Fruit fly (Drosophila melanogaster) whole organism, wandering third instar larva: ENCODE data around the gene Ir94e.

ENCODE experiments used
- Abd-B ChIP-seq: fragments of >200 bp; optimal IDR thresholded peaks from 2 replicates; lab custom pipeline; 2017; ENCODE audit warnings: missing biosample characterization, missing genetic modification characterization
- CG32264 ChIP-seq: fragments of 200-800 bp; sonication (Bioruptor generic); optimal IDR thresholded peaks from 2 replicates; lab custom pipeline; 2016; ENCODE audit warnings: missing biosample characterization, missing genetic modification characterization
- CG9705 ChIP-seq: fragments of 200-800 bp; sonication (Bioruptor generic); optimal IDR thresholded peaks from 2 replicates; lab custom pipeline; 2018; ENCODE audit warnings: missing biosample characterization, mild to moderate bottlenecking, missing genetic modification characterization
- CrebA ChIP-seq: fragments of 200-800 bp; sonication (Bioruptor generic); optimal IDR thresholded peaks from 2 replicates; lab custom pipeline; 2016; ENCODE audit warnings: missing biosample characterization, mild to moderate bottlenecking, missing genetic modification characterization, borderline replicate concordance
- Dfd ChIP-seq: fragments of >200 bp; optimal IDR thresholded peaks from 2 replicates; lab custom pipeline; 2017; ENCODE audit warnings: missing biosample characterization, missing genetic modification characterization
- Dif ChIP-seq: fragments of 200-275, 200-300 bp; sonication (Bioruptor generic); optimal IDR thresholded peaks from 2 replicates; lab custom pipeline; 2018; ENCODE audit warnings: missing biosample characterization, missing genetic modification characterization; ENCODE audit not compliant: partially characterized antibody
- GATAd ChIP-seq: sonication (Bioruptor generic); optimal IDR thresholded peaks from 2 replicates; lab custom pipeline; 2016; ENCODE audit warnings: missing biosample characterization, missing genetic modification characterization
- HLH106 ChIP-seq: fragments of 200-800 bp; optimal IDR thresholded peaks from 3 replicates; lab custom pipeline; 2019; ENCODE audit warnings: missing biosample characterization, mild to moderate bottlenecking, missing genetic modification characterization, moderate library complexity
- Hnf4 ChIP-seq: fragments of 200-800 bp; sonication (Bioruptor generic); optimal IDR thresholded peaks from 2 replicates; lab custom pipeline; 2016; ENCODE audit warnings: missing biosample characterization, mild to moderate bottlenecking, missing genetic modification characterization
- Hr78 ChIP-seq: fragments of >200 bp; optimal IDR thresholded peaks from 2 replicates; lab custom pipeline; 2017; ENCODE audit warnings: missing biosample characterization, missing genetic modification characterization
- Hr83 ChIP-seq: fragments of 200-300 bp; sonication (Bioruptor generic); optimal IDR thresholded peaks from 2 replicates; lab custom pipeline; 2016; ENCODE audit warnings: missing biosample characterization, mild to moderate bottlenecking, missing genetic modification characterization, moderate library complexity; ENCODE audit not compliant: poor library complexity, severe bottlenecking
- Jra ChIP-seq: sonication (Bioruptor generic); optimal IDR thresholded peaks from 2 replicates; lab custom pipeline; 2016; ENCODE audit warnings: missing biosample characterization, missing genetic modification characterization
- Mio ChIP-seq: sonication (Bioruptor generic); optimal IDR thresholded peaks from 2 replicates; lab custom pipeline; 2016; ENCODE audit warnings: missing biosample characterization, missing genetic modification characterization
- Myc ChIP-seq: fragments of >200 bp; optimal IDR thresholded peaks from 2 replicates; lab custom pipeline; 2017
- N ChIP-seq: fragments of >200 bp; optimal IDR thresholded peaks from 2 replicates; lab custom pipeline; 2018; ENCODE audit warnings: missing biosample characterization, missing external identifiers, missing genetic modification characterization
- OdsH ChIP-seq: fragments of 200-800 bp; sonication (Bioruptor generic); optimal IDR thresholded peaks from 2 replicates; lab custom pipeline; 2016; ENCODE audit warnings: missing biosample characterization, mild to moderate bottlenecking, missing genetic modification characterization
- Rel ChIP-seq, 2 experiments: fragments of 200-800 bp; sonication (Bioruptor generic) in 1 of 2; optimal IDR thresholded peaks; 2 replicates in 1 of 2; 3 replicates in 1 of 2; lab custom pipeline; 2016 to 2019; ENCODE audit warnings: mild to moderate bottlenecking in 2 of 2, missing biosample characterization in 2 of 2, missing genetic modification characterization in 2 of 2, moderate library complexity in 1 of 2
- Sp1 ChIP-seq: fragments of 200-800 bp; sonication (Bioruptor generic); optimal IDR thresholded peaks from 3 replicates; lab custom pipeline; 2019; ENCODE audit warnings: missing biosample characterization, mild to moderate bottlenecking, missing genetic modification characterization, moderate library complexity
- Vsx2 ChIP-seq: fragments of 200-300, 225-300 bp; sonication (Bioruptor generic); optimal IDR thresholded peaks from 2 replicates; lab custom pipeline; 2018; ENCODE audit warnings: missing biosample characterization, missing genetic modification characterization; ENCODE audit not compliant: partially characterized antibody
- br ChIP-seq: fragments of 200-800 bp; sonication (Bioruptor generic); optimal IDR thresholded peaks from 2 replicates; lab custom pipeline; 2016; ENCODE audit warnings: missing biosample characterization, missing genetic modification characterization
- brk ChIP-seq: fragments of 200-800 bp; sonication (Bioruptor generic); optimal IDR thresholded peaks from 2 replicates; lab custom pipeline; 2016; ENCODE audit warnings: missing biosample characterization, mild to moderate bottlenecking, missing genetic modification characterization
- dl ChIP-seq, 2 experiments: fragments of 175-275, 200-275 bp in 1 of 2; fragments of 200-275 bp in 1 of 2; sonication (Bioruptor generic); optimal IDR thresholded peaks; lab custom pipeline; 2018; ENCODE audit warnings: mild to moderate bottlenecking in 2 of 2, missing biosample characterization in 2 of 2, missing genetic modification characterization in 2 of 2, moderate library complexity in 2 of 2; ENCODE audit not compliant: partially characterized antibody in 2 of 2, insufficient read depth in 1 of 2
- dmrt93B ChIP-seq: fragments of 200-800 bp; sonication (Bioruptor generic); optimal IDR thresholded peaks from 2 replicates; lab custom pipeline; 2018; ENCODE audit warnings: missing biosample characterization, mild to moderate bottlenecking, missing genetic modification characterization
- dsf ChIP-seq: sonication (Bioruptor generic); optimal IDR thresholded peaks from 2 replicates; lab custom pipeline; 2016; ENCODE audit warnings: missing biosample characterization, missing genetic modification characterization, borderline replicate concordance
- ey ChIP-seq: fragments of 200-800 bp; sonication (Bioruptor generic); optimal IDR thresholded peaks from 2 replicates; lab custom pipeline; 2016; ENCODE audit warnings: missing biosample characterization, missing genetic modification characterization
- foxo ChIP-seq, 2 experiments: fragments of 200-800 bp; sonication (Bioruptor generic); optimal IDR thresholded peaks; 2 replicates in 1 of 2; 3 replicates in 1 of 2; lab custom pipeline; 2016 to 2017; ENCODE audit warnings: missing biosample characterization in 2 of 2, missing genetic modification characterization in 2 of 2
- fru ChIP-seq: fragments of 200-800 bp; sonication (Bioruptor generic); optimal IDR thresholded peaks from 3 replicates; lab custom pipeline; 2016; ENCODE audit warnings: missing biosample characterization, mild to moderate bottlenecking, missing genetic modification characterization
- h ChIP-seq: fragments of 200-800 bp; sonication (Bioruptor generic); optimal IDR thresholded peaks from 3 replicates; lab custom pipeline; 2016; ENCODE audit warnings: missing biosample characterization, mild to moderate bottlenecking, missing genetic modification characterization
- jim ChIP-seq: fragments of 175-275, 200-325 bp; sonication (Bioruptor generic); optimal IDR thresholded peaks from 2 replicates; lab custom pipeline; 2016; ENCODE audit warnings: missing biosample characterization, mild to moderate bottlenecking, missing genetic modification characterization
- lola ChIP-seq: fragments of >200 bp; optimal IDR thresholded peaks from 2 replicates; lab custom pipeline; 2017; ENCODE audit warnings: missing biosample characterization, missing genetic modification characterization
- pan ChIP-seq: fragments of >200 bp; optimal IDR thresholded peaks from 2 replicates; lab custom pipeline; 2017
- psq ChIP-seq: fragments of 200-800 bp; sonication (Bioruptor generic); optimal IDR thresholded peaks from 3 replicates; lab custom pipeline; 2017; ENCODE audit warnings: missing biosample characterization, mild to moderate bottlenecking, missing genetic modification characterization, moderate library complexity
- rgr ChIP-seq: fragments of 200-800 bp; sonication (Bioruptor generic); optimal IDR thresholded peaks from 3 replicates; lab custom pipeline; 2016; ENCODE audit warnings: missing biosample characterization, mild to moderate bottlenecking, missing genetic modification characterization
- sage ChIP-seq: fragments of 200-800 bp; sonication (Bioruptor generic); optimal IDR thresholded peaks from 2 replicates; lab custom pipeline; 2016; ENCODE audit warnings: missing biosample characterization, mild to moderate bottlenecking, missing genetic modification characterization
- sv ChIP-seq: fragments of 200-800 bp; sonication (Bioruptor generic); optimal IDR thresholded peaks from 3 replicates; lab custom pipeline; 2016; ENCODE audit warnings: missing biosample characterization, missing genetic modification characterization
- tai ChIP-seq: sonication (Bioruptor generic); optimal IDR thresholded peaks from 2 replicates; lab custom pipeline; 2016; ENCODE audit warnings: missing biosample characterization, missing genetic modification characterization
- usp ChIP-seq: fragments of >200 bp; optimal IDR thresholded peaks from 2 replicates; lab custom pipeline; 2017; ENCODE audit warnings: missing biosample characterization, missing genetic modification characterization
- woc ChIP-seq: sonication (Bioruptor generic); optimal IDR thresholded peaks from 2 replicates; lab custom pipeline; 2016; ENCODE audit warnings: missing biosample characterization, mild to moderate bottlenecking, missing genetic modification characterization

Ir94e gene

DNA sequence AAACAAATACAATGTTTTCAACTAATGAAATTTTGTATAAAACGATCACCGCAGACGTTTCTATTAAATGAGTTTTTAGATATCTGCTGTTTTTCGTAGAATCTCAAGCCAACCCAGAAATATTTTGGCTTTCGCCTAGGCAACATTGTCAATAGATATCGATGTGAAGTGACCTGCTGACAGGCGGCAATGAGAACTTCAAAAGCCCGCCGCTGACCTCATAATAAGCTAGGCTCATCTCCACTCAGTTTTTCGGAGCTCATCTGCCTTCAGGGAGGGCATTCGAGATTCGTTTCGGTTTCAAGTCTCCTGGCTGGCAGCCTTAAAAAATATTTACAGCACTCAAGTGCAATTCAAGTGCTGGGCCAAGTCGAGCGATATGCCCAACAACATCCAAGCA, 19.8 kb downstream of the Ir94e start:
- TF ChIP-seq Mio: no peak
- peak; percentile 53 for TF ChIP-seq fru (GFP tag; lab: Kevin White, UChicago)
- no peak for TF ChIP-seq foxo (GFP tag; optimal IDR thresholded peaks at IDR 0.05; lab: Kevin White, UChicago)
- peak; percentile 18 for TF ChIP-seq h
- no peak for TF ChIP-seq lola (GFP tag; lab: Kevin White, UChicago)
- no peak for TF ChIP-seq Rel (GFP tag; optimal IDR thresholded peaks at IDR 0.05; lab: Kevin White, UChicago)
- no peak for TF ChIP-seq Rel (tag; optimal IDR thresholded peaks at IDR 0.05; lab: Kevin White, UChicago)
- TF ChIP-seq sage (GFP tag; lab: Kevin White, UChicago): no peak
- TF ChIP-seq Dfd: no peak
- no peak for TF ChIP-seq br (GFP tag; lab: Kevin White, UChicago)
- no peak for TF ChIP-seq Hr78 (GFP tag; lab: Kevin White, UChicago)
- TF ChIP-seq dsf (GFP tag; lab: Kevin White, UChicago): no peak
- no peak for TF ChIP-seq CrebA (GFP tag; lab: Kevin White, UChicago)
- TF ChIP-seq OdsH (GFP tag; lab: Kevin White, UChicago): no peak
- TF ChIP-seq N (GFP tag; lab: Kevin White, UChicago): no peak
- no peak for TF ChIP-seq dmrt93B (GFP tag; lab: Kevin White, UChicago)
- no peak for TF ChIP-seq jim (GFP tag; lab: Kevin White, UChicago)
- TF ChIP-seq HLH106: peak; percentile 30
- no peak for TF ChIP-seq rgr (GFP tag; lab: Kevin White, UChicago)
- TF ChIP-seq sv (GFP tag; lab: Kevin White, UChicago): no peak
- TF ChIP-seq tai (GFP tag; lab: Kevin White, UChicago): no peak
- TF ChIP-seq CG9705 (GFP tag; lab: Kevin White, UChicago): no peak
- TF ChIP-seq GATAd (GFP tag; lab: Kevin White, UChicago): no peak
- TF ChIP-seq Abd-B (GFP tag; lab: Kevin White, UChicago): no peak
- no peak for TF ChIP-seq usp (GFP tag; lab: Kevin White, UChicago)
- peak; percentile 4 for TF ChIP-seq ey (GFP tag; lab: Kevin White, UChicago)
- no peak for TF ChIP-seq brk (GFP tag; lab: Kevin White, UChicago)
- no peak for TF ChIP-seq CG32264 (GFP tag; lab: Kevin White, UChicago)
- no peak for TF ChIP-seq Jra
- TF ChIP-seq Hnf4 (GFP tag; lab: Kevin White, UChicago): no peak
- TF ChIP-seq psq (GFP tag; lab: Kevin White, UChicago): no peak
- peak; percentile 58 for TF ChIP-seq woc (GFP tag; lab: Kevin White, UChicago)
- TF ChIP-seq Vsx2 (GFP tag; lab: Kevin White, UChicago): no peak
- TF ChIP-seq Hr83 (GFP tag; lab: Kevin White, UChicago): no peak
- TF ChIP-seq pan: no peak
- no peak for TF ChIP-seq dl (GFP tag; optimal IDR thresholded peaks at IDR 0.05; lab: Kevin White, UChicago; ENCODE audit: insufficient read depth in 1 of 2, partially characterized antibody in 2 of 2)
- no peak for TF ChIP-seq Myc (lab: Kevin White, UChicago)
- no peak for TF ChIP-seq Dif (GFP tag; lab: Kevin White, UChicago)
- peak; percentile 36 for TF ChIP-seq Sp1 (GFP tag; lab: Kevin White, UChicago)

dm6 chr3R:23425929-23426328, 20.6 kb downstream of the Ir94e start, which contains the start of gene CG43694:
CG43694 (minus strand) TSS chr3R:23426029.
- TF ChIP-seq Dfd (no peak), GATAd (GFP tag; lab: Kevin White, UChicago) (no peak), jim (GFP tag; lab: Kevin White, UChicago) (no peak), h (no peak), CG32264 (GFP tag; lab: Kevin White, UChicago) (no peak), Hr78 (GFP tag; lab: Kevin White, UChicago) (no peak), dsf (GFP tag; lab: Kevin White, UChicago) (no peak), HLH106 (no peak), OdsH (GFP tag; lab: Kevin White, UChicago) (no peak), woc (GFP tag; lab: Kevin White, UChicago) (no peak), Dif (GFP tag; lab: Kevin White, UChicago) (no peak), pan (no peak), sv (GFP tag; lab: Kevin White, UChicago) (no peak), sage (GFP tag; lab: Kevin White, UChicago) (no peak), Jra (no peak), Vsx2 (GFP tag; lab: Kevin White, UChicago) (no peak)
